Worm (Caenorhabditis elegans) whole organism, L1 larva: Measurements from ENCODE around the gene F53G2.13.

Source experiments
- ama-1 ChIP-seq: fragments of 150-350 bp; optimal IDR thresholded peaks from 2 replicates; lab custom pipeline; 2014
- blmp-1 ChIP-seq: fragments of 150-350 bp; optimal IDR thresholded peaks from 2 replicates; lab custom pipeline; 2014; ENCODE audit warnings: missing biosample characterization, missing genetic modification characterization
- ces-1 ChIP-seq: fragments of 150-350 bp; optimal IDR thresholded peaks from 2 replicates; lab custom pipeline; 2014; ENCODE audit warnings: missing biosample characterization, missing genetic modification reagents, missing genetic modification characterization
- egl-27 ChIP-seq, 2 experiments: fragments of 150-350 bp in 1 of 2; sonication (generic microtip); optimal IDR thresholded peaks; 3 replicates each; lab custom pipeline; 2017 to 2018; ENCODE audit warnings: missing biosample characterization in 2 of 2, missing genetic modification characterization in 2 of 2, missing genetic modification reagents in 2 of 2
- lin-35 ChIP-seq, 2 experiments: fragments of 150-350 bp; optimal IDR thresholded peaks; 2 replicates each; lab custom pipeline; 2014; ENCODE audit warnings: missing biosample characterization in 2 of 2, missing genetic modification characterization in 2 of 2, missing genetic modification reagents in 2 of 2
- lsy-2 ChIP-seq, 2 experiments: fragments of 150-350 bp; optimal IDR thresholded peaks; 2 replicates each; lab custom pipeline; 2014; ENCODE audit warnings: missing biosample characterization in 2 of 2, missing genetic modification characterization in 2 of 2
- mab-9 ChIP-seq: fragments of 200-800 bp; sonication (Bioruptor generic); IDR thresholded peaks from 2 replicates; pipeline ENCODE4 v1.3.6; 2022; ENCODE audit warnings: missing genetic modification reagents, missing genetic modification characterization, missing compliant biosample characterization
- mep-1 ChIP-seq: fragments of 150-350 bp; optimal IDR thresholded peaks from 2 replicates; lab custom pipeline; 2014; ENCODE audit warnings: missing biosample characterization, missing genetic modification characterization
- nhr-77 ChIP-seq: fragments of 150-350 bp; optimal IDR thresholded peaks from 2 replicates; lab custom pipeline; 2014; ENCODE audit warnings: missing biosample characterization, missing genetic modification characterization
- ztf-11 ChIP-seq, 2 experiments: sonication (generic microtip); optimal IDR thresholded peaks; 2 replicates each; lab custom pipeline; 2016 to 2017; ENCODE audit warnings: missing genetic modification characterization in 2 of 2, missing biosample characterization in 1 of 2, missing compliant biosample characterization in 1 of 2

ce11 chrII:2480099-2480498 lies 3.5 kb upstream of the F53G2.13 start, which contains the start of gene F53G2.3:
- TF ChIP-seq lin-35 (GFP tag; optimal IDR thresholded peaks at IDR 0.05; lab: Kevin White, UChicago) (no peak), blmp-1 (tag; lab: Kevin White, UChicago) (no peak), mab-9 (GFP tag; lab: Robert Waterston, UW) (no peak), nhr-77 (tag; lab: Kevin White, UChicago) (no peak), ztf-11 (tag; optimal IDR thresholded peaks at IDR 0.05; lab: Kevin White, UChicago) (no peak), egl-27 (tag; optimal IDR thresholded peaks at IDR 0.05; lab: Kevin White, UChicago) (no peak), ces-1 (GFP tag; lab: Kevin White, UChicago) (no peak), mep-1 (tag; lab: Kevin White, UChicago) (no peak), ama-1 (lab: Kevin White, UChicago) (no peak), lsy-2 (tag; optimal IDR thresholded peaks at IDR 0.05; lab: Kevin White, UChicago) (no peak)
